Fruit fly (Drosophila melanogaster) whole organism, wandering third instar larva: ENCODE results near the gene sgg.

ENCODE experiments used
- Abd-B ChIP-seq: fragments of >200 bp; optimal IDR thresholded peaks from 2 replicates; lab custom pipeline; 2017; ENCODE audit warnings: missing biosample characterization, missing genetic modification characterization
- Myc ChIP-seq: fragments of >200 bp; optimal IDR thresholded peaks from 2 replicates; lab custom pipeline; 2017
- fru ChIP-seq: fragments of 200-800 bp; sonication (Bioruptor generic); optimal IDR thresholded peaks from 3 replicates; lab custom pipeline; 2016; ENCODE audit warnings: missing biosample characterization, mild to moderate bottlenecking, missing genetic modification characterization

- no peak for TF ChIP-seq Abd-B (GFP tag; lab: Kevin White, UChicago)
- TF ChIP-seq Myc (lab: Kevin White, UChicago): no peak
- TF ChIP-seq fru (GFP tag; lab: Kevin White, UChicago): no peak
These were observed 43.4 kb downstream of the sgg start for dm6 chrX:2677024-2677589.
